Worm (Caenorhabditis elegans) whole organism, young adult: ENCODE results near the gene F17E9.16.

ENCODE experiments used
- B0336.3 ChIP-seq: fragments of 200-800 bp; sonication (Bioruptor generic); IDR thresholded peaks from 2 replicates; pipeline ENCODE4 v1.3.6; 2022; ENCODE audit warnings: missing genetic modification characterization, missing compliant biosample characterization
- C06A6.2 ChIP-seq: fragments of 200-800 bp; sonication (Bioruptor generic); conservative IDR thresholded peaks from 2 replicates; pipeline ENCODE4 v1.3.6; 2022; ENCODE audit warnings: missing genetic modification characterization, missing compliant biosample characterization
- F23B12.7 ChIP-seq: sonication (generic microtip); optimal IDR thresholded peaks from 2 replicates; lab custom pipeline; 2017; ENCODE audit warnings: missing genetic modification characterization, mild to moderate bottlenecking, missing compliant biosample characterization, antibody characterized with exemption, moderate library complexity; ENCODE audit not compliant: insufficient read depth
- F37B4.10 ChIP-seq: fragments of 200-800 bp; sonication (Bioruptor generic); IDR thresholded peaks from 2 replicates; pipeline ENCODE4 v1.3.6; 2022; ENCODE audit warnings: missing genetic modification characterization, missing compliant biosample characterization
- F39B2.1 ChIP-seq: fragments of 200-800 bp; sonication (Bioruptor generic); IDR thresholded peaks from 2 replicates; pipeline ENCODE4 v1.3.6; 2022; ENCODE audit warnings: missing genetic modification reagents, missing genetic modification characterization, missing compliant biosample characterization
- F57C9.4 ChIP-seq: sonication (generic microtip); optimal IDR thresholded peaks from 2 replicates; lab custom pipeline; 2017; ENCODE audit warnings: mild to moderate bottlenecking, missing genetic modification characterization, missing compliant biosample characterization
- Y53F4B.3 ChIP-seq: fragments of 200-800 bp; sonication (Bioruptor generic); IDR thresholded peaks from 2 replicates; pipeline ENCODE4 v1.3.6; 2022; ENCODE audit warnings: missing genetic modification reagents, missing genetic modification characterization, missing compliant biosample characterization
- Y56A3A.18 ChIP-seq: fragments of 200-800 bp; sonication (Bioruptor generic); IDR thresholded peaks from 2 replicates; pipeline ENCODE4 v1.3.6; 2022; ENCODE audit warnings: missing genetic modification reagents, missing genetic modification characterization, missing compliant biosample characterization
- Y79H2A.3 ChIP-seq: fragments of 200-800 bp; sonication (Bioruptor generic); conservative IDR thresholded peaks from 2 replicates; pipeline ENCODE4 v1.3.6; 2022; ENCODE audit warnings: missing genetic modification reagents, missing genetic modification characterization, missing compliant biosample characterization
- ZK185.1 ChIP-seq: sonication (generic microtip); optimal IDR thresholded peaks from 2 replicates; lab custom pipeline; 2016; ENCODE audit warnings: mild to moderate bottlenecking, missing genetic modification characterization, missing compliant biosample characterization; ENCODE audit not compliant: poor library complexity, severe bottlenecking
- akir-1 ChIP-seq: fragments of 200-800 bp; sonication (Bioruptor generic); optimal IDR thresholded peaks from 2 replicates; lab custom pipeline; 2018; ENCODE audit warnings: mild to moderate bottlenecking, missing genetic modification characterization, moderate library complexity, missing compliant biosample characterization
- ama-1 ChIP-seq, 3 experiments: fragments of 150-350 bp in 1 of 3; sonication (generic microtip) in 2 of 3; optimal IDR thresholded peaks; 2 replicates each; lab custom pipeline; 2014 to 2018; ENCODE audit warnings: missing biosample characterization in 2 of 3, missing genetic modification characterization in 2 of 3, missing genetic modification reagents in 2 of 3
- atf-7 ChIP-seq: sonication (generic microtip); optimal IDR thresholded peaks from 2 replicates; lab custom pipeline; 2017; ENCODE audit warnings: mild to moderate bottlenecking, missing genetic modification characterization, missing compliant biosample characterization
- attf-3 ChIP-seq: fragments of 200-800 bp; sonication (Bioruptor generic); conservative IDR thresholded peaks from 2 replicates; pipeline ENCODE4 v1.3.6; 2022; ENCODE audit warnings: missing genetic modification reagents, missing genetic modification characterization, missing compliant biosample characterization
- attf-6 ChIP-seq: fragments of 200-800 bp; sonication (Bioruptor generic); IDR thresholded peaks from 2 replicates; pipeline ENCODE4 v1.3.6; 2022; ENCODE audit warnings: missing genetic modification reagents, missing genetic modification characterization, missing compliant biosample characterization
- bed-1 ChIP-seq: fragments of 200-800 bp; sonication (Bioruptor generic); IDR thresholded peaks from 2 replicates; pipeline ENCODE4 v1.3.6; 2022; ENCODE audit warnings: missing genetic modification reagents, missing genetic modification characterization, missing compliant biosample characterization
- ceh-58 ChIP-seq: fragments of 200-800 bp; sonication (Bioruptor generic); IDR thresholded peaks from 2 replicates; pipeline ENCODE4 v1.3.6; 2022; ENCODE audit warnings: missing genetic modification characterization, missing compliant biosample characterization
- ceh-79 ChIP-seq: sonication (generic microtip); optimal IDR thresholded peaks from 2 replicates; lab custom pipeline; 2017; ENCODE audit warnings: mild to moderate bottlenecking, missing genetic modification characterization, missing compliant biosample characterization
- chd-7 ChIP-seq: sonication (generic microtip); optimal IDR thresholded peaks from 2 replicates; lab custom pipeline; 2016; ENCODE audit warnings: mild to moderate bottlenecking, missing genetic modification characterization, moderate library complexity, missing compliant biosample characterization
- die-1 ChIP-seq: sonication (generic microtip); optimal IDR thresholded peaks from 2 replicates; lab custom pipeline; 2016; ENCODE audit warnings: missing genotype, mild to moderate bottlenecking, missing genetic modification characterization, missing compliant biosample characterization
- dpff-1 ChIP-seq: sonication (generic microtip); optimal IDR thresholded peaks from 2 replicates; lab custom pipeline; 2017; ENCODE audit warnings: mild to moderate bottlenecking, missing genetic modification characterization, missing compliant biosample characterization
- dpl-1 ChIP-seq: fragments of 150-350 bp; optimal IDR thresholded peaks from 2 replicates; lab custom pipeline; 2014; ENCODE audit warnings: missing biosample characterization, missing genetic modification reagents, missing genetic modification characterization
- egl-18 ChIP-seq: fragments of 200-800 bp; sonication (Bioruptor generic); IDR thresholded peaks from 2 replicates; pipeline ENCODE4 v1.3.6; 2022; ENCODE audit warnings: missing genetic modification reagents, missing genetic modification characterization, missing compliant biosample characterization
- egrh-3 ChIP-seq: fragments of 200-800 bp; sonication (Bioruptor generic); IDR thresholded peaks from 2 replicates; pipeline ENCODE4 v1.3.6; 2022; ENCODE audit warnings: missing genetic modification reagents, missing genetic modification characterization, missing compliant biosample characterization
- ekl-4 ChIP-seq: fragments of 200-800 bp; sonication (Bioruptor generic); IDR thresholded peaks from 2 replicates; pipeline ENCODE4 v1.3.6; 2022; ENCODE audit warnings: missing genetic modification reagents, missing genetic modification characterization, missing compliant biosample characterization
- gei-17 ChIP-seq: fragments of 200-800 bp; sonication (Bioruptor generic); optimal IDR thresholded peaks from 2 replicates; lab custom pipeline; 2018; ENCODE audit warnings: mild to moderate bottlenecking, missing genetic modification characterization, missing compliant biosample characterization
- him-1 ChIP-seq: sonication (generic microtip); optimal IDR thresholded peaks from 2 replicates; lab custom pipeline; 2016; ENCODE audit warnings: missing genotype, missing genetic modification reagents, missing genetic modification characterization, missing compliant biosample characterization
- hmg-20 ChIP-seq: fragments of 200-800 bp; sonication (Bioruptor generic); IDR thresholded peaks from 2 replicates; pipeline ENCODE4 v1.3.6; 2022; ENCODE audit warnings: missing genetic modification reagents, missing genetic modification characterization, missing compliant biosample characterization
- let-526 ChIP-seq: fragments of 200-800 bp; sonication (Bioruptor generic); IDR thresholded peaks from 2 replicates; pipeline ENCODE4 v1.3.6; 2022; ENCODE audit warnings: missing genetic modification reagents, missing genetic modification characterization, missing compliant biosample characterization
- lin-35 ChIP-seq, 3 experiments: fragments of 150-350 bp in 2 of 3; sonication (generic microtip) in 1 of 3; optimal IDR thresholded peaks; 2 replicates each; lab custom pipeline; 2014 to 2018; ENCODE audit warnings: missing biosample characterization in 3 of 3, missing genetic modification characterization in 3 of 3, missing genetic modification reagents in 3 of 3
- mcd-1 ChIP-seq: fragments of 200-800 bp; sonication (Bioruptor generic); IDR thresholded peaks from 2 replicates; pipeline ENCODE4 v1.3.6; 2022; ENCODE audit warnings: missing genetic modification reagents, missing genetic modification characterization, missing compliant biosample characterization
- nhr-179 ChIP-seq: sonication (generic microtip); optimal IDR thresholded peaks from 2 replicates; lab custom pipeline; 2016; ENCODE audit warnings: mild to moderate bottlenecking, missing genetic modification characterization, missing compliant biosample characterization
- pbrm-1 ChIP-seq: fragments of 200-800 bp; sonication (Bioruptor generic); IDR thresholded peaks from 2 replicates; pipeline ENCODE4 v1.3.6; 2022; ENCODE audit warnings: missing genetic modification reagents, missing genetic modification characterization, missing compliant biosample characterization
- pha-4 ChIP-seq: fragments of 150-350 bp; sonication (generic microtip); optimal IDR thresholded peaks from 2 replicates; lab custom pipeline; 2014; ENCODE audit warnings: missing biosample characterization, missing genetic modification reagents, missing genetic modification characterization
- rcor-1 ChIP-seq: fragments of 200-800 bp; sonication (Bioruptor generic); IDR thresholded peaks from 2 replicates; pipeline ENCODE4 v1.3.6; 2022; ENCODE audit warnings: missing genetic modification reagents, missing genetic modification characterization, missing compliant biosample characterization
- repo-1 ChIP-seq: sonication (generic microtip); optimal IDR thresholded peaks from 2 replicates; lab custom pipeline; 2017; ENCODE audit warnings: mild to moderate bottlenecking, missing genetic modification characterization, missing compliant biosample characterization
- snpc-1.1 ChIP-seq: sonication (generic microtip); optimal IDR thresholded peaks from 2 replicates; lab custom pipeline; 2017; ENCODE audit warnings: missing genetic modification characterization, mild to moderate bottlenecking, missing compliant biosample characterization, antibody characterized with exemption, moderate library complexity, missing genotype, missing genetic modification reagents; ENCODE audit not compliant: insufficient read depth
- snpc-1.3 ChIP-seq: sonication (generic microtip); optimal IDR thresholded peaks from 2 replicates; lab custom pipeline; 2017; ENCODE audit warnings: missing genetic modification characterization, mild to moderate bottlenecking, missing compliant biosample characterization, antibody characterized with exemption, moderate library complexity, missing genotype, missing genetic modification reagents; ENCODE audit not compliant: insufficient read depth
- ztf-25 ChIP-seq: fragments of 200-800 bp; sonication (Bioruptor generic); IDR thresholded peaks from 2 replicates; pipeline ENCODE4 v1.3.6; 2022; ENCODE audit warnings: missing genetic modification reagents, missing genetic modification characterization, missing compliant biosample characterization
- ztf-26 ChIP-seq: sonication (generic microtip); optimal IDR thresholded peaks from 2 replicates; lab custom pipeline; 2017; ENCODE audit warnings: missing genetic modification characterization, missing compliant biosample characterization
- ztf-28 ChIP-seq: fragments of 200-800 bp; sonication (Bioruptor generic); IDR thresholded peaks from 2 replicates; pipeline ENCODE4 v1.3.6; 2022; ENCODE audit warnings: missing genetic modification reagents, missing genetic modification characterization, missing compliant biosample characterization

The F17E9.16 gene

DNA sequence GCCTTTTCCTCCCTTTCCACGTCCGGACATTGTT is 18.4 kb upstream of the F17E9.16 start, which contains the start of gene his-31 (continued):
- no peak for TF ChIP-seq him-1 (tag; lab: Kevin White, UChicago)

DNA sequence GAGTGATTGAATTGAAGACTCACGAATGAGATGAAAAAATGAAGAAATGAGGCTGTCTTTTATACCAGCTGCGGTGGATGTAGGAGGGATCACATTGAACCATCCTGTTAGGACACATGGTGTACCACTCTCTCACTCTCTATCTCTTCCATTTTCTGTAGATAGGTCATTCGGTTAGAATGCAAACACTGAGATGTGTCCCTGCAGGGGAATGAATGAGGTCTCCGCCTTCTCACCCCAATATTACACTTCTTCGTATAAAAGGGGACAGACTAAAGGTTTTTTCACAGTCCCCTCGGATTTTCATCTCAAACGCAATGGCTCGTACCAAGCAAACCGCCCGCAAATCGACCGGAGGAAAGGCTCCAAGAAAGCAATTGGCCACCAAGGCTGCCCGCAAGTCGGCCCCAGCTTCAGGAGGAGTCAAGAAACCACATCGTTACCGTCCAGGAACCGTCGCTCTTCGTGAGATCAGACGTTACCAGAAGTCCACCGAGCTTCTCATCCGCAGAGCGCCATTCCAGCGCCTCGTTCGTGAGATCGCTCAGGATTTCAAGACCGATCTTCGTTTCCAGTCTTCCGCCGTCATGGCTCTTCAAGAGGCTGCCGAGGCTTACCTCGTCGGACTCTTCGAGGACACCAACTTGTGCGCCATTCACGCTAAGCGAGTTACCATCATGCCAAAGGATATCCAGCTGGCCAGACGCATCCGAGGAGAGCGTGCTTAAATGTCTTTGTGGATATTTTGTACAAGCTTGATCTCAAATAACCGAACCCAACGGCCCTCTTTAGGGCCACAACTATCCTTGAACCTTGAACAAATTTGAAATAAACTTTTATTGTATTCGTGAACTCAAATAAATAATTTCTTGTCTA is 17.9 kb upstream of the F17E9.16 start, which contains the start of gene his-32:
TSS of gene his-32 (plus strand) at position 318 of the 876 bp plus-strand sequence.
- TF ChIP-seq pha-4 (tag; lab: Kevin White, UChicago): no peak
- TF ChIP-seq attf-6 (GFP tag; lab: Robert Waterston, UW): no peak
- peak; percentile 37; the same call in 1 of the 2 replicates for TF ChIP-seq ekl-4 (GFP tag; lab: Robert Waterston, UW)
- TF ChIP-seq pbrm-1 (GFP tag; lab: Robert Waterston, UW): peak; percentile 44; the same call in 1 of the 2 replicates
- no peak for TF ChIP-seq die-1 (tag; lab: Kevin White, UChicago)
- peak; percentile 49; the same call in 1 of the 2 replicates for TF ChIP-seq egrh-3 (GFP tag; lab: Robert Waterston, UW)
- TF ChIP-seq hmg-20: no peak
- peak; percentile 63; the same call in 1 of the 2 replicates for TF ChIP-seq F39B2.1

DNA sequence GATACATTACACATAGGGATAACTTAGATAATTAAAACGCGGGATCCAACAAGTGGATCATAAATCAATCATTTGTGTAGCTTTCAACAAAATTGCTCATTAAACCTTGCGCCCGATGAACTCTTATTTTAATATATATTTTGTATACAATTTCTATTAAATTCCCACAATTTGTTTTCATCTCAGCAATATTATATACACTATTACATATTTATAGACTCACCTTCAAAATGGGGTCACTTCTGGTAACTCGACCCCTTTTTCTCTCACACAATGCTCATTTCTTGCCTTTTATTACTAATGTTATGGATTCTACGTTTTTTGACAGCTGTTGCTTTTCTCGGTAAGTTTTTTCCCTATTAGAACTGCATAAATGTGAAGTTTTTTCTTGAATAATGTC is 12.5 kb upstream of the F17E9.16 start, which contains the start of gene lgc-6:
TSS of gene lgc-6 (plus strand) at position 301 of the 400 bp plus-strand sequence.
- TF ChIP-seq hmg-20 (no peak), pha-4 (tag; lab: Kevin White, UChicago) (no peak), akir-1 (no peak), snpc-1.1 (tag; lab: Kevin White, UChicago) (no peak), C06A6.2 (GFP tag; lab: Robert Waterston, UW) (no peak), ztf-28 (GFP tag; lab: Robert Waterston, UW) (no peak)

DNA sequence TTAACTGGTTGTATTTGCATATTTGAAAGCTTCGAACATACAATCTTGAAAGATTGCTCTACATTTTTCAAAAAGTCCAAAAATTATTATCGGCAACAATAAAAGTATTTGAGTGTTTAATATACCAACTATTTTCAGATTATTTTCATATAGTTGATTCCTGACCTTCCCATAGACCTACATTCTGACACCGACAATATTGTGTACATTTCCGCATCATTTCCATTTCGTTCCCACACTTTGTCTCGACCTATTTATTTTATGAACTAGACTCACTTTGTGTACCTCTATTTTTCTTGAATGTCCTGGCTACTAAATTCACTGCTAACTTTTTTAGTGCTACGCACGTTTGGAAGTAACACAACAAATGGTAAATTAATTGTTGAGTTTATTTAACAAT is 9.8 kb upstream of the F17E9.16 start, which contains the start of gene lgc-5:
TSS of gene lgc-5 (plus strand) at position 301 of the 400 bp plus-strand sequence.
- TF ChIP-seq Y79H2A.3 (GFP tag; lab: Robert Waterston, UW): no peak
- no peak for TF ChIP-seq F57C9.4 (tag; lab: Kevin White, UChicago)
- no peak for TF ChIP-seq chd-7 (tag; lab: Kevin White, UChicago)
- no peak for TF ChIP-seq lin-35 (GFP tag; optimal IDR thresholded peaks at IDR 0.05; lab: Kevin White, UChicago)
- TF ChIP-seq dpl-1: no peak
- no peak for TF ChIP-seq ZK185.1 (tag; lab: Kevin White, UChicago)
- no peak for TF ChIP-seq dpff-1 (tag; lab: Kevin White, UChicago)
- TF ChIP-seq nhr-179 (tag; lab: Kevin White, UChicago): no peak
- no peak for TF ChIP-seq snpc-1.3
- no peak for TF ChIP-seq let-526 (GFP tag; lab: Robert Waterston, UW)
- no peak for TF ChIP-seq Y53F4B.3 (GFP tag; lab: Robert Waterston, UW)
- no peak for TF ChIP-seq F39B2.1
- no peak for TF ChIP-seq rcor-1 (GFP tag; lab: Robert Waterston, UW)
- no peak for TF ChIP-seq egl-18 (GFP tag; lab: Robert Waterston, UW)
- no peak for TF ChIP-seq bed-1 (GFP tag; lab: Robert Waterston, UW)
- TF ChIP-seq ztf-26 (tag; lab: Kevin White, UChicago): no peak
- no peak for TF ChIP-seq ztf-25 (GFP tag; lab: Robert Waterston, UW)
- TF ChIP-seq ceh-79 (tag; lab: Kevin White, UChicago): no peak
- TF ChIP-seq attf-3 (GFP tag; lab: Robert Waterston, UW): no peak

DNA sequence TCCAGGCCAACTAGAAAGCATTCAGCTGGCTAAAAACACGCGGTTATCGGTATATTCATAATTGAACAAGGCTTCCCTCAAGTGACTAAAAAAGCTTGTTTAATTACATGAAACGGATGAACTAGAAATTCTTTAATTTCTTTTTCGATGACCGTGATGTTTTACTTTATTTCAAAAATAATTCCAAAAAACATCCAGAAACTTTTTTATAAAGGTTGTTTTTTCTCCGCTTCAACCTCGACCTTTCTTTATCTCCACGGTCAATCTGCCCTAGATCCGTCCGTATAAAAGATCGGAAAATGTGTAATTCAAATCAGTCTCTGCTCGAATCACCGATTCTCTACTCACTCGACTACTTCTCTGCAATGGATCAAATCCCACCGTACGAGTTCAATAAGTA is 6.6 kb upstream of the F17E9.16 start, which contains the start of gene F17E9.5:
TSS of gene F17E9.5 (plus strand) at position 301 of the 400 bp plus-strand sequence.
- TF ChIP-seq ama-1 (optimal IDR thresholded peaks at IDR 0.05; lab: Kevin White, UChicago) (no peak), ama-1 (GFP tag; optimal IDR thresholded peaks at IDR 0.05; lab: Kevin White, UChicago) (no peak), repo-1 (tag; lab: Kevin White, UChicago) (no peak), atf-7 (tag; lab: Kevin White, UChicago) (no peak), mcd-1 (GFP tag; lab: Robert Waterston, UW) (no peak), gei-17 (GFP tag; lab: Kevin White, UChicago) (no peak), ceh-58 (GFP tag; lab: Robert Waterston, UW) (no peak), F37B4.10 (GFP tag; lab: Robert Waterston, UW) (no peak), ceh-79 (tag; lab: Kevin White, UChicago) (no peak), pha-4 (tag; lab: Kevin White, UChicago) (no peak), B0336.3 (GFP tag; lab: Robert Waterston, UW) (no peak), Y56A3A.18 (GFP tag; lab: Robert Waterston, UW) (no peak), egrh-3 (GFP tag; lab: Robert Waterston, UW) (no peak), F23B12.7 (tag; lab: Kevin White, UChicago) (no peak)
